Worm (Caenorhabditis elegans) whole organism, early embryonic: ENCODE results near the gene sdc-2.

Source experiments
- B0310.2 ChIP-seq: sonication (generic microtip); optimal IDR thresholded peaks from 2 replicates; lab custom pipeline; 2016; ENCODE audit warnings: mild to moderate bottlenecking, missing genetic modification characterization, missing compliant biosample characterization
- F13C5.2 ChIP-seq: sonication (generic microtip); optimal IDR thresholded peaks from 2 replicates; lab custom pipeline; 2017; ENCODE audit warnings: mild to moderate bottlenecking, missing genetic modification characterization, inconsistent platforms, missing compliant biosample characterization
- aly-1 ChIP-seq: sonication (generic microtip); optimal IDR thresholded peaks from 2 replicates; lab custom pipeline; 2016; ENCODE audit warnings: missing genetic modification characterization, missing compliant biosample characterization
- ama-1 ChIP-seq: fragments of 150-350 bp; optimal IDR thresholded peaks from 2 replicates; lab custom pipeline; 2014
- ceh-13 ChIP-seq: fragments of 200-800 bp; sonication (Bioruptor generic); optimal IDR thresholded peaks from 2 replicates; lab custom pipeline; 2018; ENCODE audit warnings: mild to moderate bottlenecking, missing genetic modification characterization, missing compliant biosample characterization
- ceh-36 ChIP-seq: sonication (generic microtip); optimal IDR thresholded peaks from 2 replicates; lab custom pipeline; 2016; ENCODE audit warnings: missing genetic modification characterization, inconsistent platforms, missing compliant biosample characterization
- ets-7 ChIP-seq: sonication (generic microtip); optimal IDR thresholded peaks from 2 replicates; lab custom pipeline; 2016; ENCODE audit warnings: missing genotype, missing genetic modification characterization, missing compliant biosample characterization
- flt-1 ChIP-seq: fragments of 200-800 bp; sonication (Bioruptor generic); IDR thresholded peaks from 2 replicates; pipeline ENCODE4 v1.3.6; 2022; ENCODE audit warnings: missing genetic modification characterization, missing compliant biosample characterization
- hmbx-1 ChIP-seq: sonication (generic microtip); optimal IDR thresholded peaks from 2 replicates; lab custom pipeline; 2016; ENCODE audit warnings: mild to moderate bottlenecking, missing genetic modification characterization, missing compliant biosample characterization
- hmg-4 ChIP-seq: fragments of 200-800 bp; sonication (Bioruptor generic); optimal IDR thresholded peaks from 2 replicates; lab custom pipeline; 2018; ENCODE audit warnings: mild to moderate bottlenecking, missing genetic modification characterization, missing compliant biosample characterization
- hnd-1 ChIP-seq: sonication (generic microtip); optimal IDR thresholded peaks from 2 replicates; lab custom pipeline; 2016; ENCODE audit warnings: missing genetic modification characterization, missing compliant biosample characterization
- pes-1 ChIP-seq: fragments of 200-800 bp; sonication (Bioruptor generic); IDR thresholded peaks from 2 replicates; pipeline ENCODE4 v1.3.6; 2022; ENCODE audit warnings: missing genetic modification reagents, missing genetic modification characterization, missing compliant biosample characterization
- scrt-1 ChIP-seq: fragments of 200-800 bp; sonication (Bioruptor generic); IDR thresholded peaks from 2 replicates; pipeline ENCODE4 v1.3.6; 2022; ENCODE audit warnings: missing genetic modification characterization, missing compliant biosample characterization
- sea-1 ChIP-seq: fragments of 200-800 bp; sonication (Bioruptor generic); conservative IDR thresholded peaks from 2 replicates; pipeline ENCODE4 v1.3.6; 2022; ENCODE audit warnings: missing genetic modification characterization, missing compliant biosample characterization
- tbx-11 ChIP-seq: fragments of 200-800 bp; sonication (Bioruptor generic); IDR thresholded peaks from 2 replicates; pipeline ENCODE4 v1.3.6; 2022; ENCODE audit warnings: missing genetic modification characterization, missing compliant biosample characterization
- tbx-37 ChIP-seq: fragments of 200-800 bp; sonication (Bioruptor generic); conservative IDR thresholded peaks from 2 replicates; pipeline ENCODE4 v1.3.6; 2022; ENCODE audit warnings: missing genetic modification reagents, missing genetic modification characterization, missing compliant biosample characterization
- tra-4 ChIP-seq: sonication (generic microtip); optimal IDR thresholded peaks from 2 replicates; lab custom pipeline; 2017; ENCODE audit warnings: missing genetic modification characterization, missing compliant biosample characterization

Gene sdc-2

DNA sequence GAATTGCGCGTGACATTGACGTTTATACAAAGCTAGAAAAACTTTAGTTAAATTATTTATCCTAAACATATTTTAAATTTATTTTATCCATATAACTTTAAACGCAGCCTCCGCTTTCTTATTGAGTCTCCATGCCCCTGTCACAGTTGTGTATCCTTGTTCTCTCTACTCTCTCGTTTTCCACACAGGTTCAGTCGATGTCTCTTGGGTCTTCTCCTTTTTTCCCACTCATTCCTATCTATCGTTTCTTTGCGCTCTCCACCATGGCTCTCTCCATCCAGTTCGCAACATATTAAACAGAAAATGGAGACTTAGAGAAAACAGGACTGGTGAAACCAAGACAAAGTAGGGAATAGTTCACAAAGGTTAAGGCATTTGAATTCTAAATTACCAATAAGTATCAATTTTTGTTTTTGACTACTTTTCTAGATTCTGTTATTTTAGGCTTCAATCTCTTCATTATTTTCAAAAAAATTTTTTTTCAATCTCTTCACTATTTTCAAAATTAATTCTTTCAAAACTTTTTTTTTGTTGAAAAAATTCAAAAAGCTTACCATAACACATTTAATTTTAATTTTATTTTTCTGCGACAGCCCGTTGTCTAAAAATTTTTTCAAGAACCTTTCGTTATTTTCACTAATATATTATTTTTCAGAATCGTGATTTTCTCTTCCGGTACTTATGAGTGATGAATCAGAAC lies at the start of gene sdc-2:
Gene sdc-2 (plus strand): TSS at position 650 of the 700 bp plus-strand sequence.
- TF ChIP-seq F13C5.2 (tag; lab: Kevin White, UChicago), result peak; percentile 63
- no peak for TF ChIP-seq ama-1
- TF ChIP-seq hmg-4 (GFP tag; lab: Kevin White, UChicago), result peak; percentile 74

- no peak for TF ChIP-seq ceh-36 (tag; lab: Kevin White, UChicago)
- TF ChIP-seq aly-1 (tag; lab: Kevin White, UChicago), result peak; percentile 42
Measured at ce11 chrX:11472953-11473671, 49.4 kb upstream of the sdc-2 start.

DNA sequence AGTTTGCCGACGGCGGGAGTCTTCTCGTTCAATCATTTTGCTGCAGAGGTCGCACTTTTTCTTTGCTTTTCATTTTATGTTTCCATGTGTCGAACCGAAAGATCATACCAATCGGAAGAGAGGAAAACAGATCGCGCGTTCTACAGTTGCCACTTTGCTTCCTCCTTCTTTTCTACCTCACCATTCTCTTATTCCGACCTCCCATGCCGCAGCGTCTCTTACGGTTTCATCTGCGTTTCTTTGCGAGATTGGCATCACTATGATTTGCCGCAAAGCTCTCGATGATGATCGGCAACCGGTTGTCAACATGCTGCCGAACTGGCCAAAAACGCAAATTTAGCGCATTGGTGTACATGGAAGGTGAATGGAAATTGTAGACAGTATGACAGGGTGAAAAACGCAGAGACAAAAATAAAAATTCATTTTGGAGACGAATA lies 48.3 kb upstream of the sdc-2 start:
- TF ChIP-seq tbx-11 (no peak), pes-1 (GFP tag; lab: Robert Waterston, UW) (no peak), tra-4 (tag; lab: Kevin White, UChicago) (no peak), scrt-1 (GFP tag; lab: Robert Waterston, UW) (no peak), flt-1 (no peak), ceh-13 (GFP tag; lab: Kevin White, UChicago) (no peak)

DNA sequence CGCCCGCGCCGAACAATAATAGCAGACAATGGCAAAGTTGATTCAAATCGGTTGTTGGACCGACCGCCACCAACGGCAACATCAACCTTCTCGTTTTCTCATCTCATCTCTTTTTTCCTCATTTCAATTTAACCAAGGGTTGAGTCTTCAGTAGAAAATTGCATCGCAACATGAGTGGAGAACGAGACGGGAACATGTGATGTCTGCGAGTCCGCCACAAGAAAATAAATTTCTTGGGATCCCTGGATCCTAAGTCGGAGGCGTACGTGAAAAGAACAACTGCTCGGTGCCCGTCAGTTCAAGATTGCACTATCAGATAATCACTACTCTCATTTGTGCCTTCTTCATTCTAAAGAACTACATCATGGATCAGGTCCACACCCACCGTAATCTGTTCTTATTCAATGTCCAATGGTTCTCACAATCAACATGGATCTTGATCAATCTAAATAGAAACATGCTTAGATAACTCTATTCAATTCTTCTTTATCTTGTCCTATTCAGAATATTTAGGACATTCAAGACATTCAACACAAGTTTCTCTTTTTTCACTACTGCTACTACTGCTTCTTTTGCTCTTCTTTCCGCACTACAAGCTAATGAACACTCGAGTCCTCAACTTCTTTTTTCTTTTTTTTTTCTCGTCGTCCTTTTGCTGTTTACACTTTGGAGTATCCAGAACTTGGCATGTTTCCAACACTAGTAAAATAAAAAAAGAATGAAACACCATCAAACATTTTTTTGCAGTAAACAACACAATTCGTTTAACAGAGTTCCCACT lies 47.7 kb upstream of the sdc-2 start:
- TF ChIP-seq hmg-4 (GFP tag; lab: Kevin White, UChicago) (no peak), ceh-36 (tag; lab: Kevin White, UChicago) (no peak), sea-1 (GFP tag; lab: Robert Waterston, UW) (no peak), B0310.2 (tag; lab: Kevin White, UChicago) (no peak), hnd-1 (tag; lab: Kevin White, UChicago) (no peak), tbx-37 (GFP tag; lab: Robert Waterston, UW) (no peak), hmbx-1 (no peak), tra-4 (tag; lab: Kevin White, UChicago) (no peak), flt-1 (no peak), scrt-1 (GFP tag; lab: Robert Waterston, UW) (no peak), tbx-11 (no peak), F13C5.2 (tag; lab: Kevin White, UChicago) (no peak), ama-1 (no peak), ets-7 (tag; lab: Kevin White, UChicago) (no peak), aly-1 (tag; lab: Kevin White, UChicago) (no peak), ceh-13 (GFP tag; lab: Kevin White, UChicago) (no peak)

ce11 chrX:11475780-11476179 lies 46.7 kb upstream of the sdc-2 start:
- TF ChIP-seq sea-1 (GFP tag; lab: Robert Waterston, UW) (no peak), ama-1 (no peak), tbx-11 (no peak), ceh-13 (GFP tag; lab: Kevin White, UChicago) (no peak), hmg-4 (GFP tag; lab: Kevin White, UChicago) (no peak), tra-4 (tag; lab: Kevin White, UChicago) (no peak), flt-1 (no peak), tbx-37 (GFP tag; lab: Robert Waterston, UW) (no peak), ets-7 (tag; lab: Kevin White, UChicago) (no peak), hmbx-1 (no peak), pes-1 (GFP tag; lab: Robert Waterston, UW) (no peak), hnd-1 (tag; lab: Kevin White, UChicago) (no peak), scrt-1 (GFP tag; lab: Robert Waterston, UW) (no peak), F13C5.2 (tag; lab: Kevin White, UChicago) (no peak), aly-1 (tag; lab: Kevin White, UChicago) (no peak), B0310.2 (tag; lab: Kevin White, UChicago) (no peak)

DNA sequence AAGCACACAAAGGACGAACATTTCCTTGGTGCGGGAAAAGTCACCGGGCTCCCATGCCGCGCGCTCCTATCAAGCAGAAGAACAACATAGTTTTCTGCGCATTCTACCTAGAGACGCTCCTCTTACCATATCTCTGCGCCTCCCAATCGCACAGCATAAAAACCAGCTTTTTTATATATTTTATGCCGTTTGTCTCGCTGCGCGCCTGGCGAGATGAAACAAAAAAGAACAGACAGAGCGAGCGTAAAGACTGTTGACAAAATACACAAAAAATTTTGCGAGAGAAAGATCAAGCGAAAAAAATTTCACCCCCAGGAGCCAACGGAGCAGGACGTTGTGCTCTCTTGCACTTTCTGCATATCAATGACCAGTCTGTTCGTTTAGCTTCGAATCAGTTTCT lies 44.8 kb upstream of the sdc-2 start:
- TF ChIP-seq tbx-37 (GFP tag; lab: Robert Waterston, UW) (no peak), F13C5.2 (tag; lab: Kevin White, UChicago) (no peak), aly-1 (tag; lab: Kevin White, UChicago) (no peak), hnd-1 (tag; lab: Kevin White, UChicago) (no peak), B0310.2 (tag; lab: Kevin White, UChicago) (no peak), hmg-4 (GFP tag; lab: Kevin White, UChicago) (no peak), scrt-1 (GFP tag; lab: Robert Waterston, UW) (no peak), hmbx-1 (no peak)

ce11 chrX:11478758-11479157 lies 43.7 kb upstream of the sdc-2 start:
- TF ChIP-seq ceh-36 (tag; lab: Kevin White, UChicago) (no peak), hmbx-1 (no peak), scrt-1 (GFP tag; lab: Robert Waterston, UW) (no peak), hnd-1 (tag; lab: Kevin White, UChicago) (no peak), sea-1 (GFP tag; lab: Robert Waterston, UW) (no peak), tra-4 (tag; lab: Kevin White, UChicago) (no peak), F13C5.2 (tag; lab: Kevin White, UChicago) (no peak), B0310.2 (tag; lab: Kevin White, UChicago) (no peak), ets-7 (tag; lab: Kevin White, UChicago) (no peak), aly-1 (tag; lab: Kevin White, UChicago) (no peak), flt-1 (no peak), ama-1 (no peak), tbx-37 (GFP tag; lab: Robert Waterston, UW) (no peak)
